Worm (Caenorhabditis elegans): ENCODE results near the gene idpb-2.

Gene idpb-2

ce11 chrII:5105020-5105419 lies 35.6 kb upstream of the idpb-2 start (continued):
- TF ChIP-seq pbrm-1 (GFP tag; IDR thresholded peaks at IDR 0.05) (peak; percentile 85), ztf-18 (tag; optimal IDR thresholded peaks at IDR 0.05) (peak; percentile 81), Y67H2A.10 (GFP tag; conservative IDR thresholded peaks at IDR 0.05) (0 out of 2 replicates have a peak, but pooled peaks have one; percentile 8), snpc-4 (GFP tag; optimal IDR thresholded peaks at IDR 0.05) (peak; percentile 80), snpc-4 (tag; optimal IDR thresholded peaks at IDR 0.05) (peak; percentile 26 to 87 (median 74)), ztf-22 (GFP tag; optimal IDR thresholded peaks at IDR 0.05) (no peak), nfyb-1 (GFP tag; IDR thresholded peaks at IDR 0.05) (peak; percentile 93), chd-7 (tag; optimal IDR thresholded peaks at IDR 0.05) (peak; percentile 91), B0336.3 (GFP tag; IDR thresholded peaks at IDR 0.05) (peak; percentile 86), madf-6 (GFP tag; IDR thresholded peaks at IDR 0.05) (peak; percentile 75), unc-130 (GFP tag; optimal IDR thresholded peaks at IDR 0.05) (peak; percentile 71), mxl-1 (tag; optimal IDR thresholded peaks at IDR 0.05) (peak; percentile 95), B0035.1 (tag; optimal IDR thresholded peaks at IDR 0.05) (peak; percentile 27), hsf-1 (GFP tag; IDR thresholded peaks at IDR 0.05) (peak; percentile 54; the same call in 1 of the 2 replicates), gei-17 (GFP tag; optimal IDR thresholded peaks at IDR 0.05) (peak; percentile 18), D2030.7 (GFP tag; IDR thresholded peaks at IDR 0.05) (peak; percentile 80), mes-4 (tag; optimal IDR thresholded peaks at IDR 0.05) (peak; percentile 91), mel-28 (tag; optimal IDR thresholded peaks at IDR 0.05; ENCODE audit: borderline replicate concordance) (peak; percentile 29), aptf-3 (GFP tag; IDR thresholded peaks at IDR 0.05) (0 out of 2 replicates have a peak, but pooled peaks have one; percentile 58), nfya-2 (GFP tag; IDR thresholded peaks at IDR 0.05) (no peak), ceh-40 (GFP tag; IDR thresholded peaks at IDR 0.05) (peak; percentile 93), attf-3 (GFP tag; conservative IDR thresholded peaks at IDR 0.05) (peak; percentile 52), ztf-25 (GFP tag; IDR thresholded peaks at IDR 0.05) (peak; percentile 92), ZK185.1 (tag; optimal IDR thresholded peaks at IDR 0.05; ENCODE audit: poor library complexity, severe bottlenecking) (peak; percentile 94), attf-5 (GFP tag; optimal IDR thresholded peaks at IDR 0.05) (peak; percentile 77), nhr-27 (tag; optimal IDR thresholded peaks at IDR 0.05) (peak; percentile 58), nhr-179 (tag; optimal IDR thresholded peaks at IDR 0.05) (peak; percentile 75), zim-3 (tag; optimal IDR thresholded peaks at IDR 0.05) (peak; percentile 93), ccch-3 (GFP tag; optimal IDR thresholded peaks at IDR 0.05) (peak; percentile 13), lir-1 (GFP tag; conservative IDR thresholded peaks at IDR 0.05) (peak; percentile 61; the same call in 1 of the 2 replicates), K11D2.4 (GFP tag; IDR thresholded peaks at IDR 0.05) (peak; percentile 62), athp-1 (tag; optimal IDR thresholded peaks at IDR 0.05) (peak; percentile 90), ztf-28 (GFP tag; IDR thresholded peaks at IDR 0.05) (no peak), T26A5.8 (tag; optimal IDR thresholded peaks at IDR 0.05) (peak; percentile 71), F49E8.2 (tag; optimal IDR thresholded peaks at IDR 0.05; ENCODE audit: insufficient read depth) (peak; percentile 64), die-1 (tag; optimal IDR thresholded peaks at IDR 0.05) (peak; percentile 95), bed-1 (GFP tag; IDR thresholded peaks at IDR 0.05) (peak; percentile 87; the same call in 1 of the 2 replicates), lin-40 (tag; optimal IDR thresholded peaks at IDR 0.05) (peak; percentile 78), Y79H2A.3 (GFP tag; conservative IDR thresholded peaks at IDR 0.05) (peak; percentile 67; the same call in 1 of the 2 replicates), egl-18 (GFP tag; IDR thresholded peaks at IDR 0.05) (0 out of 2 replicates have a peak, but pooled peaks have one; percentile 57)

Data from whole organism, young adult.